Worm (Caenorhabditis elegans): ENCODE measurements around the gene T17A3.12.

The T17A3.12 gene

ce11 chrIII:165390-165789 lies 20.4 kb upstream of the T17A3.12 start, which contains the start of gene F40G9.7:
Gene F40G9.7, plus strand, starts transcription at chrIII:165690.
- TF ChIP-seq alr-1 (tag; optimal IDR thresholded peaks at IDR 0.05; ENCODE audit: borderline replicate concordance): no peak
- TF ChIP-seq nhr-11 (tag; optimal IDR thresholded peaks at IDR 0.05): no peak
- TF ChIP-seq ama-1 (optimal IDR thresholded peaks at IDR 0.05): no peak
- TF ChIP-seq aly-2 (tag; optimal IDR thresholded peaks at IDR 0.05): no peak
- TF ChIP-seq ceh-90 (tag; optimal IDR thresholded peaks at IDR 0.05): no peak
- no peak for TF ChIP-seq snpc-4 (tag; optimal IDR thresholded peaks at IDR 0.05)
- no peak for TF ChIP-seq unc-98 (GFP tag; IDR thresholded peaks at IDR 0.05)
- TF ChIP-seq ceh-82 (tag; optimal IDR thresholded peaks at IDR 0.05): no peak
- no peak for TF ChIP-seq efl-3 (GFP tag; optimal IDR thresholded peaks at IDR 0.05)
- TF ChIP-seq nhr-12 (tag; optimal IDR thresholded peaks at IDR 0.05): no peak

- TF ChIP-seq fkh-10 (GFP tag; optimal IDR thresholded peaks at IDR 0.05) (no peak), C16A3.4 (tag; optimal IDR thresholded peaks at IDR 0.05) (no peak), Y116A8C.19 (tag; optimal IDR thresholded peaks at IDR 0.05; ENCODE audit: borderline replicate concordance) (no peak), isw-1 (GFP tag; IDR thresholded peaks at IDR 0.05) (no peak), nhr-237 (tag; optimal IDR thresholded peaks at IDR 0.05) (no peak), elt-3 (tag; optimal IDR thresholded peaks at IDR 0.05) (no peak), unc-30 (tag; optimal IDR thresholded peaks at IDR 0.05) (no peak), hlh-17 (GFP tag; optimal IDR thresholded peaks at IDR 0.05; ENCODE audit: borderline replicate concordance) (no peak), ztf-4 (tag; optimal IDR thresholded peaks at IDR 0.05) (no peak), zip-4 (GFP tag; optimal IDR thresholded peaks at IDR 0.05) (no peak), unc-86 (tag; optimal IDR thresholded peaks at IDR 0.05) (no peak), nhr-90 (tag; optimal IDR thresholded peaks at IDR 0.05; ENCODE audit: poor library complexity) (no peak), dpl-1 (GFP tag; optimal IDR thresholded peaks at IDR 0.05) (no peak), tlp-1 (tag; optimal IDR thresholded peaks at IDR 0.05) (no peak), lin-14 (GFP tag; optimal IDR thresholded peaks at IDR 0.05) (no peak), ces-1 (GFP tag; optimal IDR thresholded peaks at IDR 0.05) (no peak)
These were observed 19.8 kb upstream of the T17A3.12 start, which contains the start of gene F40G9.8 for ce11 chrIII:164775-165174. Gene F40G9.8, minus strand, starts transcription at chrIII:164875.

ce11 chrIII:159665-160064 lies 14.7 kb upstream of the T17A3.12 start:
- TF ChIP-seq vab-15 (tag; optimal IDR thresholded peaks at IDR 0.05) (no peak), egl-27 (tag; optimal IDR thresholded peaks at IDR 0.05) (no peak)

ce11 chrIII:159149-159548 lies 14.2 kb upstream of the T17A3.12 start:
- no peak for TF ChIP-seq nhr-47 (tag; optimal IDR thresholded peaks at IDR 0.05)
- no peak for TF ChIP-seq unc-62 (GFP tag; optimal IDR thresholded peaks at IDR 0.05)
- TF ChIP-seq grh-1 (GFP tag; IDR thresholded peaks at IDR 0.05): no peak
- no peak for TF ChIP-seq nhr-84 (tag; optimal IDR thresholded peaks at IDR 0.05)
- TF ChIP-seq ceh-90 (tag; optimal IDR thresholded peaks at IDR 0.05): no peak
- no peak for TF ChIP-seq ets-5 (GFP tag; IDR thresholded peaks at IDR 0.05)
- no peak for TF ChIP-seq lin-35 (GFP tag; optimal IDR thresholded peaks at IDR 0.05)
- no peak for TF ChIP-seq nhr-20 (tag; optimal IDR thresholded peaks at IDR 0.05)
- TF ChIP-seq C16A3.4 (tag; optimal IDR thresholded peaks at IDR 0.05): no peak
- TF ChIP-seq lir-3 (tag; optimal IDR thresholded peaks at IDR 0.05; ENCODE audit: poor library complexity): no peak
- no peak for TF ChIP-seq unc-86 (tag; optimal IDR thresholded peaks at IDR 0.05)
- TF ChIP-seq nhr-28 (tag; optimal IDR thresholded peaks at IDR 0.05): no peak
- TF ChIP-seq skn-1 (tag; optimal IDR thresholded peaks at IDR 0.05): no peak
- TF ChIP-seq fkh-4 (tag; optimal IDR thresholded peaks at IDR 0.05; ENCODE audit: borderline replicate concordance): no peak
- TF ChIP-seq egl-13 (tag; optimal IDR thresholded peaks at IDR 0.05): no peak
- no peak for TF ChIP-seq lsy-2 (tag; optimal IDR thresholded peaks at IDR 0.05)
- no peak for TF ChIP-seq alr-1 (tag; optimal IDR thresholded peaks at IDR 0.05; ENCODE audit: borderline replicate concordance)
- TF ChIP-seq egl-27 (tag; optimal IDR thresholded peaks at IDR 0.05): no peak

Data from whole organism, L1 larva.